2 fruit fly cellular contexts compared by ENCODE assay signal in the genomic region with DNA sequence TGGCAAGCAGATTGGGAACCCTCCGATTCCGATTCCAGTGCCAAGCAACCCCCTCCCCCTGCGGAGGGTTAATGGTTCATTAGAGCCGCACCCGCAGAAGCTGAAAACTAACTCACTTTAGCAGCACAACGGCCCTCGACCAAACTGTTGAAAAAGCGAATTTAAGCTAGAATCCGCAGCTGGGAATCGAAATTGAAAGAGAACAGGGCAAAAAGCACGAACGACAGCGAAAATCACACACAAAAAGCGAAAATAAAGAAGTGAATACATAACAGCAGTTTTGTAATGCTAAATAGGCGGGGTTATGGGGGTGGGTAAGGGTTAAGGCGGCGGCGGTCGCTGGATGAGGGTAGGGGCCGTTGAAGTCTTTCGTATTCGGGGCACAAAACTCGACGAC.
TF ChIP-seq lines count a peak whose summit lies in the region.

No protein-coding gene starts in this region.

- no peak for TF ChIP-seq CTCF in whole organism, embryonic (GFP tag; optimal IDR thresholded peaks at IDR 0.05; lab: Kevin White, UChicago)

TF ChIP-seq in whole organism, adult, 20 proteins besides CTCF, POLR2A, EP300 and RAD21:
- TF ChIP-seq toe (GFP tag; optimal IDR thresholded peaks at IDR 0.05; lab: Kevin White, UChicago) (no peak), tj (GFP tag; optimal IDR thresholded peaks at IDR 0.05; lab: Kevin White, UChicago) (peak; percentile 74), cnc (optimal IDR thresholded peaks at IDR 0.05; lab: Kevin White, UChicago) (no peak), CG14711 (tag; optimal IDR thresholded peaks at IDR 0.05; lab: Kevin White, UChicago) (no peak)
TF ChIP-seq in whole organism, adult: peak in this region for 1.

TF ChIP-seq in whole organism, embryonic, 481 proteins besides CTCF, POLR2A, EP300 and RAD21:
- TF ChIP-seq her (GFP tag; optimal IDR thresholded peaks at IDR 0.05; lab: Kevin White, UChicago) (no peak), CG15269 (tag; optimal IDR thresholded peaks at IDR 0.05; lab: Kevin White, UChicago) (no peak), twi (tag; optimal IDR thresholded peaks at IDR 0.05; lab: Kevin White, UChicago) (peak; percentile 89), CG13894 (tag; optimal IDR thresholded peaks at IDR 0.05; lab: Kevin White, UChicago) (no peak), CG3163 (GFP tag; optimal IDR thresholded peaks at IDR 0.05; lab: Kevin White, UChicago) (no peak), Kr (GFP tag; optimal IDR thresholded peaks at IDR 0.05; lab: Kevin White, UChicago) (peak; percentile 11), CG12155 (GFP tag; optimal IDR thresholded peaks at IDR 0.05; lab: Kevin White, UChicago) (no peak), crol (GFP tag; IDR thresholded peaks at IDR 0.05; lab: Robert Waterston, UW) (peak; percentile 25; the same call in 1 of the 2 replicates), pros (GFP tag; optimal IDR thresholded peaks at IDR 0.05; lab: Kevin White, UChicago) (peak; percentile 26), CG9609 (GFP tag; optimal IDR thresholded peaks at IDR 0.05; lab: Kevin White, UChicago) (no peak), Atf6 (GFP tag; IDR thresholded peaks at IDR 0.05; lab: Robert Waterston, UW) (no peak), gcm (GFP tag; optimal IDR thresholded peaks at IDR 0.05; lab: Kevin White, UChicago) (peak; percentile 71), GATAe (GFP tag; conservative IDR thresholded peaks at IDR 0.05; lab: Robert Waterston, UW) (no peak), chm (GFP tag; IDR thresholded peaks at IDR 0.05; lab: Robert Waterston, UW) (0 out of 2 replicates have a peak, but pooled peaks have one; percentile 22), Pdp1 (GFP tag; optimal IDR thresholded peaks at IDR 0.05; lab: Kevin White, UChicago) (peak in 1 of 2 experiments; percentile 9), CG6689 (GFP tag; IDR thresholded peaks at IDR 0.05; lab: Robert Waterston, UW) (no peak), CG11247 (GFP tag; IDR thresholded peaks at IDR 0.05; lab: Robert Waterston, UW) (peak; percentile 61; the same call in 1 of the 2 replicates), E2f2 (GFP tag; IDR thresholded peaks at IDR 0.05; lab: Robert Waterston, UW) (no peak), fd102C (GFP tag; optimal IDR thresholded peaks at IDR 0.05; lab: Kevin White, UChicago) (no peak)
